Fruit fly (Drosophila melanogaster) whole organism, larva: ENCODE results near the gene CG34051.

Source experiments
- noc ChIP-seq: fragments of 200-800 bp; sonication (Bioruptor generic); optimal IDR thresholded peaks from 3 replicates; lab custom pipeline; 2019; ENCODE audit warnings: missing biosample characterization, mild to moderate bottlenecking, missing genetic modification characterization, moderate library complexity

The CG34051 gene

dm6 chr2L:19960930-19961329 lies at the start of gene CG34051:
TSS of gene CG34051 (minus strand) at chr2L:19961030.
- TF ChIP-seq noc (tag; lab: Kevin White, UChicago): no peak

- TF ChIP-seq noc (tag; lab: Kevin White, UChicago): no peak
Measured at dm6 chr2L:20005064-20005463, 44.2 kb upstream of the CG34051 start.

- no peak for TF ChIP-seq noc (tag; lab: Kevin White, UChicago)
Measured at dm6 chr2L:20004341-20004740, 43.5 kb upstream of the CG34051 start.

- no peak for TF ChIP-seq noc (tag; lab: Kevin White, UChicago)
Measured at dm6 chr2L:20002086-20002485, 41.3 kb upstream of the CG34051 start.

dm6 chr2L:19998139-19998538 lies 37.3 kb upstream of the CG34051 start:
- TF ChIP-seq noc (tag; lab: Kevin White, UChicago): no peak

- TF ChIP-seq noc (tag; lab: Kevin White, UChicago): no peak
Measured at dm6 chr2L:19992427-19992998, 31.7 kb upstream of the CG34051 start.

- TF ChIP-seq noc (tag; lab: Kevin White, UChicago): no peak
Measured at dm6 chr2L:19989658-19990362, 29.0 kb upstream of the CG34051 start.

- TF ChIP-seq noc (tag; lab: Kevin White, UChicago): no peak
Measured at dm6 chr2L:19987875-19988665, 27.2 kb upstream of the CG34051 start.

- peak; percentile 0 for TF ChIP-seq noc (tag; lab: Kevin White, UChicago)
Measured at dm6 chr2L:19967390-19967789, 6.6 kb upstream of the CG34051 start, which contains the start of gene Hf. TSS of gene Hf (minus strand) at chr2L:19967685.

dm6 chr2L:19966410-19966809 lies 5.6 kb upstream of the CG34051 start, which contains the start of gene OS9:
TSS of gene OS9 (minus strand) at chr2L:19966510.
- TF ChIP-seq noc (tag; lab: Kevin White, UChicago): no peak

dm6 chr2L:19963836-19964235 lies 3.0 kb upstream of the CG34051 start, which contains the start of gene CG10680:
TSS of gene CG10680 (plus strand) at chr2L:19964136.
- no peak for TF ChIP-seq noc (tag; lab: Kevin White, UChicago)

- no peak for TF ChIP-seq noc (tag; lab: Kevin White, UChicago)
Measured at dm6 chr2L:19962252-19962729, 1.5 kb upstream of the CG34051 start, which contains the start of the genes CG13965 and CG16772. TSS of gene CG13965 (minus strand) at chr2L:19962352. TSS of gene CG16772 (plus strand) at chr2L:19962679.

dm6 chr2L:19961585-19961984 lies 755 bp upstream of the CG34051 start, which contains the start of gene CG42866:
TSS of gene CG42866 (minus strand) at chr2L:19961685.
- no peak for TF ChIP-seq noc (tag; lab: Kevin White, UChicago)

- no peak for TF ChIP-seq noc (tag; lab: Kevin White, UChicago)
Measured at dm6 chr2L:19958520-19959161, 2.2 kb downstream of the CG34051 start, which contains the start of gene COX4. TSS of gene COX4 (plus strand) at chr2L:19958713.

dm6 chr2L:19952221-19952620 lies 8.6 kb downstream of the CG34051 start:
- TF ChIP-seq noc (tag; lab: Kevin White, UChicago): no peak
